Worm (Caenorhabditis elegans) whole organism, young adult: ENCODE results near the gene K08B12.3.

ENCODE experiments used
- D2030.7 ChIP-seq: fragments of 200-800 bp; sonication (Bioruptor generic); IDR thresholded peaks from 2 replicates; pipeline ENCODE4 v1.3.6; 2022; ENCODE audit warnings: missing genetic modification reagents, missing genetic modification characterization, missing compliant biosample characterization
- F23B12.7 ChIP-seq: sonication (generic microtip); optimal IDR thresholded peaks from 2 replicates; lab custom pipeline; 2017; ENCODE audit warnings: missing genetic modification characterization, mild to moderate bottlenecking, missing compliant biosample characterization, antibody characterized with exemption, moderate library complexity; ENCODE audit not compliant: insufficient read depth
- F33H1.4 ChIP-seq: fragments of 200-800 bp; sonication (Bioruptor generic); IDR thresholded peaks from 2 replicates; pipeline ENCODE4 v1.3.6; 2022; ENCODE audit warnings: missing genetic modification reagents, missing genetic modification characterization, missing compliant biosample characterization
- F57A8.1 ChIP-seq: fragments of 200-800 bp; sonication (Bioruptor generic); optimal IDR thresholded peaks from 2 replicates; lab custom pipeline; 2018; ENCODE audit warnings: mild to moderate bottlenecking, missing genetic modification characterization, moderate library complexity, missing compliant biosample characterization
- F57C9.4 ChIP-seq: sonication (generic microtip); optimal IDR thresholded peaks from 2 replicates; lab custom pipeline; 2017; ENCODE audit warnings: mild to moderate bottlenecking, missing genetic modification characterization, missing compliant biosample characterization
- K11D2.4 ChIP-seq: fragments of 200-800 bp; sonication (Bioruptor generic); IDR thresholded peaks from 2 replicates; pipeline ENCODE4 v1.3.6; 2022; ENCODE audit warnings: missing genetic modification reagents, missing genetic modification characterization, missing compliant biosample characterization
- T07F8.4 ChIP-seq: sonication (generic microtip); optimal IDR thresholded peaks from 2 replicates; lab custom pipeline; 2016; ENCODE audit warnings: mild to moderate bottlenecking, missing genetic modification characterization, moderate library complexity, missing compliant biosample characterization
- T26A5.8 ChIP-seq: sonication (generic microtip); optimal IDR thresholded peaks from 2 replicates; lab custom pipeline; 2016; ENCODE audit warnings: missing genetic modification characterization, missing compliant biosample characterization
- Y53F4B.3 ChIP-seq: fragments of 200-800 bp; sonication (Bioruptor generic); IDR thresholded peaks from 2 replicates; pipeline ENCODE4 v1.3.6; 2022; ENCODE audit warnings: missing genetic modification reagents, missing genetic modification characterization, missing compliant biosample characterization
- Y53G8AR.9 ChIP-seq: fragments of 200-800 bp; sonication (Bioruptor generic); conservative IDR thresholded peaks from 2 replicates; pipeline ENCODE4 v1.3.6; 2022; ENCODE audit warnings: missing genetic modification reagents, missing genetic modification characterization, missing compliant biosample characterization
- Y56A3A.18 ChIP-seq: fragments of 200-800 bp; sonication (Bioruptor generic); IDR thresholded peaks from 2 replicates; pipeline ENCODE4 v1.3.6; 2022; ENCODE audit warnings: missing genetic modification reagents, missing genetic modification characterization, missing compliant biosample characterization
- Y95B8A.8 ChIP-seq: fragments of 200-800 bp; sonication (Bioruptor generic); IDR thresholded peaks from 2 replicates; pipeline ENCODE4 v1.3.6; 2022; ENCODE audit warnings: missing genetic modification reagents, missing genetic modification characterization, missing compliant biosample characterization
- ZK185.1 ChIP-seq: sonication (generic microtip); optimal IDR thresholded peaks from 2 replicates; lab custom pipeline; 2016; ENCODE audit warnings: mild to moderate bottlenecking, missing genetic modification characterization, missing compliant biosample characterization; ENCODE audit not compliant: poor library complexity, severe bottlenecking
- ama-1 ChIP-seq, 3 experiments: fragments of 150-350 bp in 1 of 3; sonication (generic microtip) in 2 of 3; optimal IDR thresholded peaks; 2 replicates each; lab custom pipeline; 2014 to 2018; ENCODE audit warnings: missing biosample characterization in 2 of 3, missing genetic modification characterization in 2 of 3, missing genetic modification reagents in 2 of 3
- attf-6 ChIP-seq: fragments of 200-800 bp; sonication (Bioruptor generic); IDR thresholded peaks from 2 replicates; pipeline ENCODE4 v1.3.6; 2022; ENCODE audit warnings: missing genetic modification reagents, missing genetic modification characterization, missing compliant biosample characterization
- ccch-3 ChIP-seq: fragments of 200-800 bp; sonication (Bioruptor generic); optimal IDR thresholded peaks from 2 replicates; lab custom pipeline; 2018; ENCODE audit warnings: mild to moderate bottlenecking, missing genetic modification characterization, missing compliant biosample characterization
- ceh-100 ChIP-seq: fragments of 200-800 bp; sonication (Bioruptor generic); IDR thresholded peaks from 2 replicates; pipeline ENCODE4 v1.3.6; 2022; ENCODE audit warnings: missing genetic modification reagents, missing genetic modification characterization, missing compliant biosample characterization
- ceh-27 ChIP-seq: fragments of 200-800 bp; sonication (Bioruptor generic); optimal IDR thresholded peaks from 2 replicates; lab custom pipeline; 2018; ENCODE audit warnings: mild to moderate bottlenecking, missing genetic modification characterization, moderate library complexity, missing compliant biosample characterization
- ceh-58 ChIP-seq: fragments of 200-800 bp; sonication (Bioruptor generic); IDR thresholded peaks from 2 replicates; pipeline ENCODE4 v1.3.6; 2022; ENCODE audit warnings: missing genetic modification characterization, missing compliant biosample characterization
- ekl-4 ChIP-seq: fragments of 200-800 bp; sonication (Bioruptor generic); IDR thresholded peaks from 2 replicates; pipeline ENCODE4 v1.3.6; 2022; ENCODE audit warnings: missing genetic modification reagents, missing genetic modification characterization, missing compliant biosample characterization
- ets-4 ChIP-seq: fragments of 200-800 bp; sonication (Bioruptor generic); optimal IDR thresholded peaks from 2 replicates; lab custom pipeline; 2018; ENCODE audit warnings: mild to moderate bottlenecking, missing genetic modification characterization, missing compliant biosample characterization
- gei-17 ChIP-seq: fragments of 200-800 bp; sonication (Bioruptor generic); optimal IDR thresholded peaks from 2 replicates; lab custom pipeline; 2018; ENCODE audit warnings: mild to moderate bottlenecking, missing genetic modification characterization, missing compliant biosample characterization
- hmg-20 ChIP-seq: fragments of 200-800 bp; sonication (Bioruptor generic); IDR thresholded peaks from 2 replicates; pipeline ENCODE4 v1.3.6; 2022; ENCODE audit warnings: missing genetic modification reagents, missing genetic modification characterization, missing compliant biosample characterization
- hrde-1 ChIP-seq: sonication (generic microtip); optimal IDR thresholded peaks from 2 replicates; lab custom pipeline; 2016; ENCODE audit warnings: missing genetic modification characterization, mild to moderate bottlenecking, missing compliant biosample characterization, moderate library complexity, missing genotype, missing genetic modification reagents, borderline replicate concordance
- lag-1 ChIP-seq: fragments of 200-800 bp; sonication (Bioruptor generic); IDR thresholded peaks from 2 replicates; pipeline ENCODE4 v1.3.6; 2022; ENCODE audit warnings: missing genetic modification reagents, missing genetic modification characterization, missing compliant biosample characterization
- let-607 ChIP-seq, 2 experiments: fragments of 200-800 bp in 1 of 2; sonication (Bioruptor generic) in 1 of 2; sonication (generic microtip) in 1 of 2; optimal IDR thresholded peaks; 2 replicates each; lab custom pipeline; 2016 to 2018; ENCODE audit warnings: mild to moderate bottlenecking in 2 of 2, missing compliant biosample characterization in 2 of 2, missing genetic modification characterization in 2 of 2, moderate library complexity in 2 of 2, missing genotype in 1 of 2
- lin-54 ChIP-seq: fragments of 200-800 bp; sonication (Bioruptor generic); optimal IDR thresholded peaks from 2 replicates; lab custom pipeline; 2018; ENCODE audit warnings: mild to moderate bottlenecking, missing genetic modification characterization, missing compliant biosample characterization
- lir-1 ChIP-seq: fragments of 200-800 bp; sonication (Bioruptor generic); conservative IDR thresholded peaks from 2 replicates; pipeline ENCODE4 v1.3.6; 2022; ENCODE audit warnings: missing genetic modification reagents, missing genetic modification characterization, missing compliant biosample characterization
- lsl-1 ChIP-seq: fragments of 200-800 bp; sonication (Bioruptor generic); optimal IDR thresholded peaks from 2 replicates; lab custom pipeline; 2018; ENCODE audit warnings: mild to moderate bottlenecking, missing genetic modification characterization, moderate library complexity, missing compliant biosample characterization
- lsy-27 ChIP-seq: sonication (generic microtip); optimal IDR thresholded peaks from 2 replicates; lab custom pipeline; 2017; ENCODE audit warnings: missing genetic modification characterization, mild to moderate bottlenecking, missing compliant biosample characterization, antibody characterized with exemption, missing genotype, borderline replicate concordance; ENCODE audit not compliant: insufficient read depth
- madf-6 ChIP-seq: fragments of 200-800 bp; sonication (Bioruptor generic); IDR thresholded peaks from 2 replicates; pipeline ENCODE4 v1.3.6; 2022; ENCODE audit warnings: missing genetic modification reagents, missing genetic modification characterization, missing compliant biosample characterization
- nfya-1 ChIP-seq: sonication (generic microtip); optimal IDR thresholded peaks from 2 replicates; lab custom pipeline; 2017; ENCODE audit warnings: antibody characterized with exemption, missing compliant biosample characterization, missing genetic modification characterization, borderline replicate concordance; ENCODE audit not compliant: insufficient read depth
- nfyb-1 ChIP-seq: fragments of 200-800 bp; sonication (Bioruptor generic); IDR thresholded peaks from 2 replicates; pipeline ENCODE4 v1.3.6; 2022; ENCODE audit warnings: missing genetic modification reagents, missing genetic modification characterization, missing compliant biosample characterization
- nhr-120 ChIP-seq: fragments of 200-800 bp; sonication (Bioruptor generic); IDR thresholded peaks from 2 replicates; pipeline ENCODE4 v1.3.6; 2022; ENCODE audit warnings: missing genetic modification characterization, missing compliant biosample characterization
- nhr-179 ChIP-seq: sonication (generic microtip); optimal IDR thresholded peaks from 2 replicates; lab custom pipeline; 2016; ENCODE audit warnings: mild to moderate bottlenecking, missing genetic modification characterization, missing compliant biosample characterization
- nhr-27 ChIP-seq: fragments of 200-800 bp; sonication (Bioruptor generic); optimal IDR thresholded peaks from 2 replicates; lab custom pipeline; 2018; ENCODE audit warnings: mild to moderate bottlenecking, missing genetic modification characterization, moderate library complexity, missing compliant biosample characterization
- nhr-80 ChIP-seq: sonication (generic microtip); optimal IDR thresholded peaks from 2 replicates; lab custom pipeline; 2016; ENCODE audit warnings: missing genetic modification characterization, missing compliant biosample characterization
- rec-8 ChIP-seq, 2 experiments: sonication (generic microtip); optimal IDR thresholded peaks; 2 replicates each; lab custom pipeline; 2016; ENCODE audit warnings: mild to moderate bottlenecking in 2 of 2, missing genetic modification characterization in 2 of 2, missing genetic modification reagents in 2 of 2, missing genotype in 2 of 2, missing biosample characterization in 1 of 2, missing compliant biosample characterization in 1 of 2, moderate library complexity in 1 of 2
- repo-1 ChIP-seq: sonication (generic microtip); optimal IDR thresholded peaks from 2 replicates; lab custom pipeline; 2017; ENCODE audit warnings: mild to moderate bottlenecking, missing genetic modification characterization, missing compliant biosample characterization
- tbx-9 ChIP-seq: sonication (generic microtip); optimal IDR thresholded peaks from 2 replicates; lab custom pipeline; 2016; ENCODE audit warnings: borderline replicate concordance, missing genetic modification characterization, inconsistent platforms, missing compliant biosample characterization
- unc-130 ChIP-seq: sonication (generic microtip); optimal IDR thresholded peaks from 2 replicates; lab custom pipeline; 2016; ENCODE audit warnings: missing genetic modification reagents, missing genetic modification characterization, missing compliant biosample characterization
- zim-3 ChIP-seq: sonication (generic microtip); optimal IDR thresholded peaks from 2 replicates; lab custom pipeline; 2017; ENCODE audit warnings: mild to moderate bottlenecking, missing genetic modification characterization, moderate library complexity, missing compliant biosample characterization
- ztf-25 ChIP-seq: fragments of 200-800 bp; sonication (Bioruptor generic); IDR thresholded peaks from 2 replicates; pipeline ENCODE4 v1.3.6; 2022; ENCODE audit warnings: missing genetic modification reagents, missing genetic modification characterization, missing compliant biosample characterization
- ztf-28 ChIP-seq: fragments of 200-800 bp; sonication (Bioruptor generic); IDR thresholded peaks from 2 replicates; pipeline ENCODE4 v1.3.6; 2022; ENCODE audit warnings: missing genetic modification reagents, missing genetic modification characterization, missing compliant biosample characterization
- ztf-3 ChIP-seq: fragments of 200-800 bp; sonication (Bioruptor generic); optimal IDR thresholded peaks from 2 replicates; lab custom pipeline; 2018; ENCODE audit warnings: mild to moderate bottlenecking, missing genetic modification characterization, missing compliant biosample characterization

The K08B12.3 gene

ce11 chrV:6222779-6223276, 12.1 kb upstream of the K08B12.3 start (continued):
- no peak for TF ChIP-seq ztf-3 (GFP tag; lab: Kevin White, UChicago)
- TF ChIP-seq zim-3 (tag; lab: Kevin White, UChicago) = no peak
- TF ChIP-seq gei-17 (GFP tag; lab: Kevin White, UChicago) = no peak
- no peak for TF ChIP-seq nhr-120
- TF ChIP-seq nhr-80 (tag; lab: Kevin White, UChicago) = peak; percentile 36
- no peak for TF ChIP-seq ceh-27 (GFP tag; lab: Kevin White, UChicago)
- no peak for TF ChIP-seq ets-4 (GFP tag; lab: Kevin White, UChicago)
- no peak for TF ChIP-seq Y95B8A.8 (GFP tag; lab: Robert Waterston, UW)
- TF ChIP-seq D2030.7 (GFP tag; lab: Robert Waterston, UW) = no peak
- TF ChIP-seq ztf-28 (GFP tag; lab: Robert Waterston, UW) = no peak
- no peak for TF ChIP-seq ama-1 (optimal IDR thresholded peaks at IDR 0.05; lab: Kevin White, UChicago)
- TF ChIP-seq ama-1 (GFP tag; optimal IDR thresholded peaks at IDR 0.05; lab: Kevin White, UChicago) = peak in 1 of 2 experiments; percentile 45
- no peak for TF ChIP-seq hrde-1 (tag; lab: Kevin White, UChicago)
- TF ChIP-seq F57C9.4 (tag; lab: Kevin White, UChicago) = no peak
- no peak for TF ChIP-seq K11D2.4 (GFP tag; lab: Robert Waterston, UW)
- TF ChIP-seq lsl-1 (GFP tag; lab: Kevin White, UChicago) = no peak
- TF ChIP-seq lin-54 (GFP tag; lab: Kevin White, UChicago) = no peak
- TF ChIP-seq T07F8.4 (tag; lab: Kevin White, UChicago) = no peak
- no peak for TF ChIP-seq F23B12.7
- no peak for TF ChIP-seq lsy-27 (tag; lab: Kevin White, UChicago)
- no peak for TF ChIP-seq ceh-100
- TF ChIP-seq Y53F4B.3 = no peak
- no peak for TF ChIP-seq Y53G8AR.9 (GFP tag; lab: Robert Waterston, UW)
- TF ChIP-seq nfya-1 (tag; lab: Kevin White, UChicago) = no peak
- peak in 1 of 2 experiments; percentile 6 for TF ChIP-seq let-607 (tag; optimal IDR thresholded peaks at IDR 0.05; lab: Kevin White, UChicago)
- TF ChIP-seq ccch-3 = no peak
- TF ChIP-seq F33H1.4 = no peak
- no peak for TF ChIP-seq lir-1 (GFP tag; lab: Robert Waterston, UW)
- no peak for TF ChIP-seq tbx-9 (tag; lab: Kevin White, UChicago)
- peak; percentile 22 for TF ChIP-seq T26A5.8
- no peak for TF ChIP-seq nhr-27 (tag; lab: Kevin White, UChicago)
- 0 out of 2 replicates have a peak, but pooled peaks have one; percentile 12 for TF ChIP-seq madf-6
- no peak for TF ChIP-seq unc-130 (GFP tag; lab: Kevin White, UChicago)
- TF ChIP-seq ekl-4 = no peak
- TF ChIP-seq, all 124 proteins: peak for 6

- TF ChIP-seq F57A8.1 (no peak), let-607 (tag; optimal IDR thresholded peaks at IDR 0.05; lab: Kevin White, UChicago) (no peak), lin-54 (GFP tag; lab: Kevin White, UChicago) (peak; percentile 6), lag-1 (GFP tag; lab: Robert Waterston, UW) (no peak), ztf-25 (no peak), ZK185.1 (tag; lab: Kevin White, UChicago) (peak; percentile 23), ceh-58 (0 out of 2 replicates have a peak, but pooled peaks have one; percentile 1), nhr-179 (no peak), gei-17 (GFP tag; lab: Kevin White, UChicago) (no peak), lsy-27 (tag; lab: Kevin White, UChicago) (no peak), ama-1 (optimal IDR thresholded peaks at IDR 0.05; lab: Kevin White, UChicago) (no peak), ama-1 (GFP tag; optimal IDR thresholded peaks at IDR 0.05; lab: Kevin White, UChicago) (peak in 1 of 2 experiments; percentile 42), repo-1 (peak; percentile 49), Y56A3A.18 (GFP tag; lab: Robert Waterston, UW) (no peak), rec-8 (tag; optimal IDR thresholded peaks at IDR 0.05; lab: Kevin White, UChicago) (no peak), nfyb-1 (GFP tag; lab: Robert Waterston, UW) (no peak), attf-6 (GFP tag; lab: Robert Waterston, UW) (no peak), hmg-20 (GFP tag; lab: Robert Waterston, UW) (no peak)
Measured at ce11 chrV:6223315-6224018, 11.5 kb upstream of the K08B12.3 start.
